Fruit fly (Drosophila melanogaster): Measurements from ENCODE around the gene slgA.

The slgA gene

dm6 chrX:21367363-21368072 is 6.3 kb upstream of the slgA start (continued):
- TF ChIP-seq tgo (GFP tag; IDR thresholded peaks at IDR 0.05) (peak; percentile 97), CG31224 (GFP tag; IDR thresholded peaks at IDR 0.05) (peak; percentile 92), Nf-YC (tag; optimal IDR thresholded peaks at IDR 0.05) (peak; percentile 93), CG11085 (GFP tag; IDR thresholded peaks at IDR 0.05) (peak; percentile 94), knrl (GFP tag; IDR thresholded peaks at IDR 0.05; ENCODE audit: partially characterized antibody) (peak; percentile 41; the same call in 1 of the 3 replicates), Hr3 (GFP tag; optimal IDR thresholded peaks at IDR 0.05) (peak; percentile 97), CG30431 (GFP tag; optimal IDR thresholded peaks at IDR 0.05) (peak; percentile 95), MBD-R2 (GFP tag; IDR thresholded peaks at IDR 0.05) (peak; percentile 93), CG31365 (tag; optimal IDR thresholded peaks at IDR 0.05) (peak; percentile 88), CG2712 (tag; optimal IDR thresholded peaks at IDR 0.05) (peak; percentile 97), CG34224 (GFP tag; IDR thresholded peaks at IDR 0.05; ENCODE audit: partially characterized antibody) (no peak), sd (tag; optimal IDR thresholded peaks at IDR 0.05) (peak; percentile 90), Vsx1 (GFP tag; optimal IDR thresholded peaks at IDR 0.05) (peak; percentile 96), gsb (GFP tag; IDR thresholded peaks at IDR 0.05) (peak; percentile 94), CG7928 (GFP tag; optimal IDR thresholded peaks at IDR 0.05) (peak; percentile 74), CG2202 (tag; optimal IDR thresholded peaks at IDR 0.05) (peak; percentile 94), CG11695 (GFP tag; IDR thresholded peaks at IDR 0.05) (peak; percentile 98), pum (GFP tag; optimal IDR thresholded peaks at IDR 0.05) (peak; percentile 92), CG3163 (GFP tag; optimal IDR thresholded peaks at IDR 0.05) (peak; percentile 80), Hr39 (optimal IDR thresholded peaks at IDR 0.05) (no peak), Ets97D (GFP tag; optimal IDR thresholded peaks at IDR 0.05) (peak; percentile 87), dmrt99B (tag; optimal IDR thresholded peaks at IDR 0.05) (peak; percentile 99), Side (GFP tag; optimal IDR thresholded peaks at IDR 0.05) (peak; percentile 95), CG14667 (GFP tag; IDR thresholded peaks at IDR 0.05) (peak; percentile 92), ssp (GFP tag; IDR thresholded peaks at IDR 0.05) (peak; percentile 90), Rx (GFP tag; IDR thresholded peaks at IDR 0.05) (peak; percentile 93), Awh (GFP tag; IDR thresholded peaks at IDR 0.05) (peak; percentile 94), Bdp1 (GFP tag; optimal IDR thresholded peaks at IDR 0.05) (peak; percentile 91), CG8924 (tag; optimal IDR thresholded peaks at IDR 0.05) (peak; percentile 98), CG4854 (GFP tag; optimal IDR thresholded peaks at IDR 0.05) (peak; percentile 94), YL-1 (GFP tag; optimal IDR thresholded peaks at IDR 0.05) (peak; percentile 93), unpg (GFP tag; optimal IDR thresholded peaks at IDR 0.05) (peak; percentile 98), maf-S (GFP tag; optimal IDR thresholded peaks at IDR 0.05) (peak; percentile 95), exex (tag; optimal IDR thresholded peaks at IDR 0.05) (peak; percentile 92), lmd (GFP tag; IDR thresholded peaks at IDR 0.05) (peak; percentile 98), ranshi (GFP tag; IDR thresholded peaks at IDR 0.05) (peak; percentile 96), bigmax (GFP tag; optimal IDR thresholded peaks at IDR 0.05) (peak; percentile 29), fd3F (GFP tag; optimal IDR thresholded peaks at IDR 0.05) (peak; percentile 97), eve (GFP tag; optimal IDR thresholded peaks at IDR 0.05) (peak in 1 of 2 experiments; percentile 98), gt (GFP tag; IDR thresholded peaks at IDR 0.05) (peak; percentile 92), ara (GFP tag; IDR thresholded peaks at IDR 0.05) (peak; percentile 94), CG13775 (GFP tag; optimal IDR thresholded peaks at IDR 0.05) (peak; percentile 98), jigr1 (GFP tag; IDR thresholded peaks at IDR 0.05) (peak; percentile 93), fd96Cb (tag; optimal IDR thresholded peaks at IDR 0.05) (peak; percentile 98), sima (GFP tag; optimal IDR thresholded peaks at IDR 0.05) (peak; percentile 85), Sry-δ (GFP tag; optimal IDR thresholded peaks at IDR 0.05) (peak; percentile 66), sqz (GFP tag; optimal IDR thresholded peaks at IDR 0.05) (peak; percentile 94), emc (GFP tag; optimal IDR thresholded peaks at IDR 0.05) (peak; percentile 93), dimm (GFP tag; IDR thresholded peaks at IDR 0.05) (peak; percentile 88), Bteb2 (GFP tag; optimal IDR thresholded peaks at IDR 0.05) (peak; percentile 97), CG9215 (GFP tag; IDR thresholded peaks at IDR 0.05) (peak; percentile 96)

Data from whole organism, embryonic.